Fruit fly (Drosophila melanogaster): ENCODE measurements around the gene CG43773.

Gene CG43773

DNA sequence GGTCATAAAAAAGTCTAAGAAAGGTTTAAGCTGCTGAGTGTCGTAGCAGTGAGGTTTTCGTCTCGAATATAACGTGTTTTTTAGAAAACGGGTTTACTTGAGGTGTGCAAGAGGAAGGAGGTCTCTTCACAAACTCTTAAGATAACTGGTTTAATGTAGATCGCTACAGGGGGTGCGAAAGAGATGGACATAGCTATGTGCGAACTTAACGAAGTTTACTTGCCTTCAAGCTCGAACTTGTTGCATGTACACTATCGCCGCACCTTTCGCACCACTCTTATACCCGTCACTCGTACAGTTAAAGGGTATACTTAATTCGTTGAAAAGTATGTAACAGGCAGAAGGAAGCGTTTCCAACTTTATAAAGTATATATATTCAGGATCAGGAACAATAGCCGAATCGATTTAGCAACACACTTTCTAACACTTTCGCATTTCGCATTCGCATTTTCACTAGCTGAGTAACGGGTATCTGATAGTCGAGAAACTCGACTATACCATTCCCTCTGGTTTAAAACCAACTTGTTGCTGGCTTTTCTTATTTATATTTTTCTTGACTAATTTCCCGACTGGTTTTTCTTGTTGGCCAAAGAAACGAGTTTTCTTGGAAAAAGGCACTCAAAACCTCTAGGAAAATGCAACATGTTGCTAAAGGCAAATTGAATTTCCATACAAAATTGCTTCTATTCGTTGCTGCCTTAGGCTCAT, 22.9 kb downstream of the CG43773 start:
- no peak for TF ChIP-seq Dip2 (GFP tag; IDR thresholded peaks at IDR 0.05)
- TF ChIP-seq CG5180 (GFP tag; optimal IDR thresholded peaks at IDR 0.05): peak; percentile 98
- peak; percentile 78 for TF ChIP-seq Rx (GFP tag; IDR thresholded peaks at IDR 0.05)
- no peak for TF ChIP-seq ham (GFP tag; IDR thresholded peaks at IDR 0.05)
- TF ChIP-seq CG18476 (GFP tag; optimal IDR thresholded peaks at IDR 0.05): peak; percentile 77
- peak; percentile 10 for TF ChIP-seq CG7928 (GFP tag; optimal IDR thresholded peaks at IDR 0.05)
- no peak for TF ChIP-seq CG3995 (GFP tag; optimal IDR thresholded peaks at IDR 0.05)
- peak; percentile 75 for TF ChIP-seq twi (tag; optimal IDR thresholded peaks at IDR 0.05)
- peak; percentile 35 for TF ChIP-seq sima (GFP tag; optimal IDR thresholded peaks at IDR 0.05)
- no peak for TF ChIP-seq CG14965 (GFP tag; optimal IDR thresholded peaks at IDR 0.05; ENCODE audit: borderline replicate concordance)
- peak; percentile 89 for TF ChIP-seq chm (GFP tag; IDR thresholded peaks at IDR 0.05)
- peak; percentile 76 for TF ChIP-seq Fer3 (tag; optimal IDR thresholded peaks at IDR 0.05)
- peak; percentile 80 for TF ChIP-seq Blimp-1 (GFP tag; optimal IDR thresholded peaks at IDR 0.05)
- no peak for TF ChIP-seq Hey (tag; optimal IDR thresholded peaks at IDR 0.05)
- TF ChIP-seq gsb (GFP tag; IDR thresholded peaks at IDR 0.05): peak; percentile 58
- no peak for TF ChIP-seq HLHmδ (GFP tag; optimal IDR thresholded peaks at IDR 0.05)
- 0 out of 3 replicates have a peak, but pooled peaks have one; percentile 21 for TF ChIP-seq Doc3 (GFP tag; IDR thresholded peaks at IDR 0.05; ENCODE audit: partially characterized antibody)
- peak; percentile 55 for TF ChIP-seq CG31224 (GFP tag; IDR thresholded peaks at IDR 0.05)
- peak; percentile 67 for TF ChIP-seq Dad (GFP tag; optimal IDR thresholded peaks at IDR 0.05)
- peak; percentile 65 to 91 for TF ChIP-seq chif (GFP tag; optimal IDR thresholded peaks at IDR 0.05)
- TF ChIP-seq Optix (GFP tag; IDR thresholded peaks at IDR 0.05): peak; percentile 94
- peak; percentile 42 for TF ChIP-seq CG30020 (tag; optimal IDR thresholded peaks at IDR 0.05)
- no peak for TF ChIP-seq CG4328 (GFP tag; optimal IDR thresholded peaks at IDR 0.05)
- TF ChIP-seq CG15269 (tag; optimal IDR thresholded peaks at IDR 0.05): peak; percentile 83
- peak; percentile 58 for TF ChIP-seq HmgZ (tag; optimal IDR thresholded peaks at IDR 0.05)
- TF ChIP-seq CG2889 (GFP tag; IDR thresholded peaks at IDR 0.05): peak; percentile 41; the same call in 1 of the 3 replicates
- peak; percentile 8 for TF ChIP-seq Nf-YC (tag; optimal IDR thresholded peaks at IDR 0.05)
- no peak for TF ChIP-seq prd (optimal IDR thresholded peaks at IDR 0.05)
- peak; percentile 91 for TF ChIP-seq prd (GFP tag; IDR thresholded peaks at IDR 0.05)
- TF ChIP-seq oc (tag; optimal IDR thresholded peaks at IDR 0.05): peak; percentile 80
- peak; percentile 45 for TF ChIP-seq odd (GFP tag; optimal IDR thresholded peaks at IDR 0.05)
- peak; percentile 87 for TF ChIP-seq pnt (GFP tag; optimal IDR thresholded peaks at IDR 0.05)
- peak; percentile 91 for TF ChIP-seq CG2199 (GFP tag; IDR thresholded peaks at IDR 0.05)
- TF ChIP-seq jing (GFP tag; optimal IDR thresholded peaks at IDR 0.05): peak; percentile 18
- no peak for TF ChIP-seq Sin3A (optimal IDR thresholded peaks at IDR 0.05)
- peak; percentile 82 for TF ChIP-seq CrebB (tag; optimal IDR thresholded peaks at IDR 0.05)
- TF ChIP-seq CG4707 (GFP tag; optimal IDR thresholded peaks at IDR 0.05): peak; percentile 77
- peak; percentile 65 for TF ChIP-seq Usf (GFP tag; optimal IDR thresholded peaks at IDR 0.05)
- TF ChIP-seq pho (GFP tag; optimal IDR thresholded peaks at IDR 0.05): peak; percentile 46
- peak; percentile 91 for TF ChIP-seq CG5953 (GFP tag; IDR thresholded peaks at IDR 0.05)
- TF ChIP-seq fd102C (GFP tag; optimal IDR thresholded peaks at IDR 0.05): peak; percentile 29
- TF ChIP-seq Stat92E (GFP tag; optimal IDR thresholded peaks at IDR 0.05): peak in 1 of 3 experiments; percentile 75
- peak; percentile 78 for TF ChIP-seq Side (GFP tag; optimal IDR thresholded peaks at IDR 0.05)
- peak; percentile 84 for TF ChIP-seq CG34422 (GFP tag; IDR thresholded peaks at IDR 0.05)
- no peak for TF ChIP-seq exex (tag; optimal IDR thresholded peaks at IDR 0.05)
- peak; percentile 82 to 85 for TF ChIP-seq dpn (GFP tag; optimal IDR thresholded peaks at IDR 0.05)
- TF ChIP-seq CG12155 (GFP tag; optimal IDR thresholded peaks at IDR 0.05): peak; percentile 62
- peak; percentile 33 for TF ChIP-seq sens (GFP tag)
- TF ChIP-seq CG16863 (GFP tag; optimal IDR thresholded peaks at IDR 0.05): peak; percentile 81
- TF ChIP-seq hbn (GFP tag; IDR thresholded peaks at IDR 0.05; ENCODE audit: partially characterized antibody): no peak

Measured in whole organism, embryonic.